Worm (Caenorhabditis elegans) whole organism, young adult: ENCODE results near the gene T16H12.9.

Source experiments
- B0019.2 ChIP-seq: fragments of 200-800 bp; sonication (Bioruptor generic); conservative IDR thresholded peaks from 2 replicates; pipeline ENCODE4 v1.3.6; 2022; ENCODE audit warnings: missing genetic modification reagents, missing genetic modification characterization, missing compliant biosample characterization
- B0336.3 ChIP-seq: fragments of 200-800 bp; sonication (Bioruptor generic); IDR thresholded peaks from 2 replicates; pipeline ENCODE4 v1.3.6; 2022; ENCODE audit warnings: missing genetic modification characterization, missing compliant biosample characterization
- F22D6.2 ChIP-seq: sonication (generic microtip); optimal IDR thresholded peaks from 2 replicates; lab custom pipeline; 2016; ENCODE audit warnings: mild to moderate bottlenecking, missing genetic modification characterization, missing compliant biosample characterization
- F23B12.7 ChIP-seq: sonication (generic microtip); optimal IDR thresholded peaks from 2 replicates; lab custom pipeline; 2017; ENCODE audit warnings: missing genetic modification characterization, mild to moderate bottlenecking, missing compliant biosample characterization, antibody characterized with exemption, moderate library complexity; ENCODE audit not compliant: insufficient read depth
- F33H1.4 ChIP-seq: fragments of 200-800 bp; sonication (Bioruptor generic); IDR thresholded peaks from 2 replicates; pipeline ENCODE4 v1.3.6; 2022; ENCODE audit warnings: missing genetic modification reagents, missing genetic modification characterization, missing compliant biosample characterization
- F39B2.1 ChIP-seq: fragments of 200-800 bp; sonication (Bioruptor generic); IDR thresholded peaks from 2 replicates; pipeline ENCODE4 v1.3.6; 2022; ENCODE audit warnings: missing genetic modification reagents, missing genetic modification characterization, missing compliant biosample characterization
- F57C9.4 ChIP-seq: sonication (generic microtip); optimal IDR thresholded peaks from 2 replicates; lab custom pipeline; 2017; ENCODE audit warnings: mild to moderate bottlenecking, missing genetic modification characterization, missing compliant biosample characterization
- Y53G8AR.9 ChIP-seq: fragments of 200-800 bp; sonication (Bioruptor generic); conservative IDR thresholded peaks from 2 replicates; pipeline ENCODE4 v1.3.6; 2022; ENCODE audit warnings: missing genetic modification reagents, missing genetic modification characterization, missing compliant biosample characterization
- Y67H2A.10 ChIP-seq: fragments of 200-800 bp; sonication (Bioruptor generic); conservative IDR thresholded peaks from 2 replicates; pipeline ENCODE4 v1.3.6; 2022; ENCODE audit warnings: missing genetic modification reagents, missing genetic modification characterization, missing compliant biosample characterization
- Y79H2A.3 ChIP-seq: fragments of 200-800 bp; sonication (Bioruptor generic); conservative IDR thresholded peaks from 2 replicates; pipeline ENCODE4 v1.3.6; 2022; ENCODE audit warnings: missing genetic modification reagents, missing genetic modification characterization, missing compliant biosample characterization
- ama-1 ChIP-seq, 3 experiments: fragments of 150-350 bp in 1 of 3; sonication (generic microtip) in 2 of 3; optimal IDR thresholded peaks; 2 replicates each; lab custom pipeline; 2014 to 2018; ENCODE audit warnings: missing biosample characterization in 2 of 3, missing genetic modification characterization in 2 of 3, missing genetic modification reagents in 2 of 3
- attf-6 ChIP-seq: fragments of 200-800 bp; sonication (Bioruptor generic); IDR thresholded peaks from 2 replicates; pipeline ENCODE4 v1.3.6; 2022; ENCODE audit warnings: missing genetic modification reagents, missing genetic modification characterization, missing compliant biosample characterization
- bed-1 ChIP-seq: fragments of 200-800 bp; sonication (Bioruptor generic); IDR thresholded peaks from 2 replicates; pipeline ENCODE4 v1.3.6; 2022; ENCODE audit warnings: missing genetic modification reagents, missing genetic modification characterization, missing compliant biosample characterization
- cebp-1 ChIP-seq, 2 experiments: fragments of 200-800 bp in 1 of 2; sonication (Bioruptor generic) in 1 of 2; sonication (generic microtip) in 1 of 2; IDR thresholded peaks in 1 of 2; optimal IDR thresholded peaks in 1 of 2; 2 replicates each; pipeline versions ENCODE4 v1.3.6 to Lab custom; 2017 to 2022; ENCODE audit warnings: missing compliant biosample characterization in 2 of 2, missing genetic modification characterization in 2 of 2, mild to moderate bottlenecking in 1 of 2, missing genetic modification reagents in 1 of 2, moderate library complexity in 1 of 2
- ceh-100 ChIP-seq: fragments of 200-800 bp; sonication (Bioruptor generic); IDR thresholded peaks from 2 replicates; pipeline ENCODE4 v1.3.6; 2022; ENCODE audit warnings: missing genetic modification reagents, missing genetic modification characterization, missing compliant biosample characterization
- ceh-79 ChIP-seq: sonication (generic microtip); optimal IDR thresholded peaks from 2 replicates; lab custom pipeline; 2017; ENCODE audit warnings: mild to moderate bottlenecking, missing genetic modification characterization, missing compliant biosample characterization
- dpff-1 ChIP-seq: sonication (generic microtip); optimal IDR thresholded peaks from 2 replicates; lab custom pipeline; 2017; ENCODE audit warnings: mild to moderate bottlenecking, missing genetic modification characterization, missing compliant biosample characterization
- efl-1 ChIP-seq: fragments of 150-350 bp; optimal IDR thresholded peaks from 2 replicates; lab custom pipeline; 2014; ENCODE audit warnings: missing biosample characterization, missing genetic modification reagents, missing genetic modification characterization
- ekl-4 ChIP-seq: fragments of 200-800 bp; sonication (Bioruptor generic); IDR thresholded peaks from 2 replicates; pipeline ENCODE4 v1.3.6; 2022; ENCODE audit warnings: missing genetic modification reagents, missing genetic modification characterization, missing compliant biosample characterization
- gei-17 ChIP-seq: fragments of 200-800 bp; sonication (Bioruptor generic); optimal IDR thresholded peaks from 2 replicates; lab custom pipeline; 2018; ENCODE audit warnings: mild to moderate bottlenecking, missing genetic modification characterization, missing compliant biosample characterization
- hrde-1 ChIP-seq: sonication (generic microtip); optimal IDR thresholded peaks from 2 replicates; lab custom pipeline; 2016; ENCODE audit warnings: missing genetic modification characterization, mild to moderate bottlenecking, missing compliant biosample characterization, moderate library complexity, missing genotype, missing genetic modification reagents, borderline replicate concordance
- lag-1 ChIP-seq: fragments of 200-800 bp; sonication (Bioruptor generic); IDR thresholded peaks from 2 replicates; pipeline ENCODE4 v1.3.6; 2022; ENCODE audit warnings: missing genetic modification reagents, missing genetic modification characterization, missing compliant biosample characterization
- lin-26 ChIP-seq: fragments of 200-800 bp; sonication (Bioruptor generic); IDR thresholded peaks from 2 replicates; pipeline ENCODE4 v1.3.6; 2022; ENCODE audit warnings: missing genetic modification reagents, missing genetic modification characterization, missing compliant biosample characterization
- lin-40 ChIP-seq: sonication (generic microtip); optimal IDR thresholded peaks from 2 replicates; lab custom pipeline; 2016; ENCODE audit warnings: missing genetic modification characterization, mild to moderate bottlenecking, missing compliant biosample characterization, missing genotype, missing genetic modification reagents
- lin-54 ChIP-seq: fragments of 200-800 bp; sonication (Bioruptor generic); optimal IDR thresholded peaks from 2 replicates; lab custom pipeline; 2018; ENCODE audit warnings: mild to moderate bottlenecking, missing genetic modification characterization, missing compliant biosample characterization
- lsl-1 ChIP-seq: fragments of 200-800 bp; sonication (Bioruptor generic); optimal IDR thresholded peaks from 2 replicates; lab custom pipeline; 2018; ENCODE audit warnings: mild to moderate bottlenecking, missing genetic modification characterization, moderate library complexity, missing compliant biosample characterization
- madf-10 ChIP-seq: sonication (generic microtip); optimal IDR thresholded peaks from 2 replicates; lab custom pipeline; 2016; ENCODE audit warnings: mild to moderate bottlenecking, missing genetic modification characterization, missing compliant biosample characterization
- madf-6 ChIP-seq: fragments of 200-800 bp; sonication (Bioruptor generic); IDR thresholded peaks from 2 replicates; pipeline ENCODE4 v1.3.6; 2022; ENCODE audit warnings: missing genetic modification reagents, missing genetic modification characterization, missing compliant biosample characterization
- madf-8 ChIP-seq: fragments of 200-800 bp; sonication (Bioruptor generic); conservative IDR thresholded peaks from 2 replicates; pipeline ENCODE4 v1.3.6; 2022; ENCODE audit warnings: missing genetic modification reagents, missing genetic modification characterization, missing compliant biosample characterization
- mel-28 ChIP-seq: sonication (generic microtip); optimal IDR thresholded peaks from 2 replicates; lab custom pipeline; 2016; ENCODE audit warnings: borderline replicate concordance, mild to moderate bottlenecking, missing genetic modification characterization, missing compliant biosample characterization
- mes-4 ChIP-seq: sonication (generic microtip); optimal IDR thresholded peaks from 2 replicates; lab custom pipeline; 2016; ENCODE audit warnings: missing genotype, missing genetic modification characterization, missing compliant biosample characterization
- mxl-1 ChIP-seq: sonication (generic microtip); optimal IDR thresholded peaks from 2 replicates; lab custom pipeline; 2016; ENCODE audit warnings: missing genetic modification characterization, missing compliant biosample characterization
- nfyb-1 ChIP-seq: fragments of 200-800 bp; sonication (Bioruptor generic); IDR thresholded peaks from 2 replicates; pipeline ENCODE4 v1.3.6; 2022; ENCODE audit warnings: missing genetic modification reagents, missing genetic modification characterization, missing compliant biosample characterization
- pha-4 ChIP-seq: fragments of 150-350 bp; sonication (generic microtip); optimal IDR thresholded peaks from 2 replicates; lab custom pipeline; 2014; ENCODE audit warnings: missing biosample characterization, missing genetic modification reagents, missing genetic modification characterization
- snpc-1.1 ChIP-seq: sonication (generic microtip); optimal IDR thresholded peaks from 2 replicates; lab custom pipeline; 2017; ENCODE audit warnings: missing genetic modification characterization, mild to moderate bottlenecking, missing compliant biosample characterization, antibody characterized with exemption, moderate library complexity, missing genotype, missing genetic modification reagents; ENCODE audit not compliant: insufficient read depth
- somi-1 ChIP-seq: fragments of 200-800 bp; sonication (Bioruptor generic); optimal IDR thresholded peaks from 2 replicates; lab custom pipeline; 2018; ENCODE audit warnings: mild to moderate bottlenecking, missing genetic modification characterization, missing compliant biosample characterization
- tbp1 ChIP-seq: fragments of 200-800 bp; sonication (Bioruptor generic); optimal IDR thresholded peaks from 2 replicates; lab custom pipeline; 2018; ENCODE audit warnings: mild to moderate bottlenecking, missing genetic modification characterization, missing compliant biosample characterization
- xnd-1 ChIP-seq: sonication (generic microtip); optimal IDR thresholded peaks from 2 replicates; lab custom pipeline; 2016; ENCODE audit warnings: missing genotype, missing genetic modification reagents, missing genetic modification characterization, missing compliant biosample characterization
- ztf-25 ChIP-seq: fragments of 200-800 bp; sonication (Bioruptor generic); IDR thresholded peaks from 2 replicates; pipeline ENCODE4 v1.3.6; 2022; ENCODE audit warnings: missing genetic modification reagents, missing genetic modification characterization, missing compliant biosample characterization

Gene T16H12.9

ce11 chrIII:10085983-10086382 is 23.1 kb upstream of the T16H12.9 start, which contains the start of gene T16H12.2 (continued):
- TF ChIP-seq ekl-4 (GFP tag; lab: Robert Waterston, UW) (no peak), attf-6 (GFP tag; lab: Robert Waterston, UW) (no peak)

- TF ChIP-seq ceh-100 (GFP tag; lab: Robert Waterston, UW) (no peak), madf-10 (tag; lab: Kevin White, UChicago) (no peak), madf-6 (GFP tag; lab: Robert Waterston, UW) (peak; percentile 33; the same call in 1 of the 2 replicates), xnd-1 (tag; lab: Kevin White, UChicago) (no peak), F39B2.1 (GFP tag; lab: Robert Waterston, UW) (no peak), pha-4 (no peak), madf-8 (GFP tag; lab: Robert Waterston, UW) (0 out of 2 replicates have a peak, but pooled peaks have one; percentile 7), bed-1 (GFP tag; lab: Robert Waterston, UW) (no peak), lsl-1 (GFP tag; lab: Kevin White, UChicago) (peak; percentile 36), ama-1 (optimal IDR thresholded peaks at IDR 0.05; lab: Kevin White, UChicago) (no peak), ama-1 (GFP tag; optimal IDR thresholded peaks at IDR 0.05; lab: Kevin White, UChicago) (no peak), efl-1 (GFP tag; lab: Kevin White, UChicago) (peak; percentile 71), lag-1 (GFP tag; lab: Robert Waterston, UW) (no peak), lin-26 (GFP tag; lab: Robert Waterston, UW) (no peak), F33H1.4 (peak; percentile 73), lin-54 (GFP tag; lab: Kevin White, UChicago) (no peak)
Observed at ce11 chrIII:10088508-10088981, 20.6 kb upstream of the T16H12.9 start, which contains the start of gene hal-2. hal-2 (minus strand) TSS chrIII:10088931.

ce11 chrIII:10090685-10091084 is 18.4 kb upstream of the T16H12.9 start, which contains the start of gene gtf-2H2C:
gtf-2H2C (minus strand) TSS chrIII:10090785.
- TF ChIP-seq Y67H2A.10 (GFP tag; lab: Robert Waterston, UW), result no peak
- TF ChIP-seq lin-40, result no peak
- TF ChIP-seq F57C9.4 (tag; lab: Kevin White, UChicago), result no peak
- no peak for TF ChIP-seq ztf-25 (GFP tag; lab: Robert Waterston, UW)
- no peak for TF ChIP-seq lin-26 (GFP tag; lab: Robert Waterston, UW)
- no peak for TF ChIP-seq ceh-79 (tag; lab: Kevin White, UChicago)
- TF ChIP-seq hrde-1 (tag; lab: Kevin White, UChicago), result no peak
- peak; percentile 44; the same call in 1 of the 2 replicates for TF ChIP-seq madf-6 (GFP tag; lab: Robert Waterston, UW)
- TF ChIP-seq Y79H2A.3 (GFP tag; lab: Robert Waterston, UW), result 0 out of 2 replicates have a peak, but pooled peaks have one; percentile 27
- no peak for TF ChIP-seq cebp-1 (GFP tag; IDR thresholded peaks at IDR 0.05; lab: Robert Waterston, UW)
- TF ChIP-seq cebp-1 (tag; optimal IDR thresholded peaks at IDR 0.05; lab: Kevin White, UChicago), result peak; percentile 18
- TF ChIP-seq gei-17 (GFP tag; lab: Kevin White, UChicago), result no peak
- TF ChIP-seq mxl-1 (tag; lab: Kevin White, UChicago), result no peak
- no peak for TF ChIP-seq B0019.2 (GFP tag; lab: Robert Waterston, UW)
- TF ChIP-seq B0336.3 (GFP tag; lab: Robert Waterston, UW), result 0 out of 2 replicates have a peak, but pooled peaks have one; percentile 9

ce11 chrIII:10093093-10093492 is 16.0 kb upstream of the T16H12.9 start:
- TF ChIP-seq Y53G8AR.9 (GFP tag; lab: Robert Waterston, UW) (no peak), mes-4 (tag; lab: Kevin White, UChicago) (no peak), F22D6.2 (tag; lab: Kevin White, UChicago) (no peak), madf-6 (GFP tag; lab: Robert Waterston, UW) (peak; percentile 37; the same call in 1 of the 2 replicates), xnd-1 (tag; lab: Kevin White, UChicago) (no peak), dpff-1 (no peak), F23B12.7 (no peak), snpc-1.1 (no peak), efl-1 (GFP tag; lab: Kevin White, UChicago) (peak; percentile 66), nfyb-1 (0 out of 2 replicates have a peak, but pooled peaks have one; percentile 35), madf-10 (tag; lab: Kevin White, UChicago) (no peak), lsl-1 (GFP tag; lab: Kevin White, UChicago) (peak; percentile 42), mel-28 (tag; lab: Kevin White, UChicago) (no peak), somi-1 (GFP tag; lab: Kevin White, UChicago) (no peak), lin-54 (GFP tag; lab: Kevin White, UChicago) (peak; percentile 81), F33H1.4 (0 out of 2 replicates have a peak, but pooled peaks have one; percentile 18), tbp1 (GFP tag; lab: Kevin White, UChicago) (no peak)
